Worm (Caenorhabditis elegans) whole organism, young adult: ENCODE results near the gene sel-11.

ENCODE experiments used
- D2030.7 ChIP-seq: fragments of 200-800 bp; sonication (Bioruptor generic); IDR thresholded peaks from 2 replicates; pipeline ENCODE4 v1.3.6; 2022; ENCODE audit warnings: missing genetic modification reagents, missing genetic modification characterization, missing compliant biosample characterization
- F22D6.2 ChIP-seq: sonication (generic microtip); optimal IDR thresholded peaks from 2 replicates; lab custom pipeline; 2016; ENCODE audit warnings: mild to moderate bottlenecking, missing genetic modification characterization, missing compliant biosample characterization
- F23B12.7 ChIP-seq: sonication (generic microtip); optimal IDR thresholded peaks from 2 replicates; lab custom pipeline; 2017; ENCODE audit warnings: missing genetic modification characterization, mild to moderate bottlenecking, missing compliant biosample characterization, antibody characterized with exemption, moderate library complexity; ENCODE audit not compliant: insufficient read depth
- F33H1.4 ChIP-seq: fragments of 200-800 bp; sonication (Bioruptor generic); IDR thresholded peaks from 2 replicates; pipeline ENCODE4 v1.3.6; 2022; ENCODE audit warnings: missing genetic modification reagents, missing genetic modification characterization, missing compliant biosample characterization
- F57A8.1 ChIP-seq: fragments of 200-800 bp; sonication (Bioruptor generic); optimal IDR thresholded peaks from 2 replicates; lab custom pipeline; 2018; ENCODE audit warnings: mild to moderate bottlenecking, missing genetic modification characterization, moderate library complexity, missing compliant biosample characterization
- T07F8.4 ChIP-seq: sonication (generic microtip); optimal IDR thresholded peaks from 2 replicates; lab custom pipeline; 2016; ENCODE audit warnings: mild to moderate bottlenecking, missing genetic modification characterization, moderate library complexity, missing compliant biosample characterization
- Y67H2A.10 ChIP-seq: fragments of 200-800 bp; sonication (Bioruptor generic); conservative IDR thresholded peaks from 2 replicates; pipeline ENCODE4 v1.3.6; 2022; ENCODE audit warnings: missing genetic modification reagents, missing genetic modification characterization, missing compliant biosample characterization
- atf-7 ChIP-seq: sonication (generic microtip); optimal IDR thresholded peaks from 2 replicates; lab custom pipeline; 2017; ENCODE audit warnings: mild to moderate bottlenecking, missing genetic modification characterization, missing compliant biosample characterization
- attf-6 ChIP-seq: fragments of 200-800 bp; sonication (Bioruptor generic); IDR thresholded peaks from 2 replicates; pipeline ENCODE4 v1.3.6; 2022; ENCODE audit warnings: missing genetic modification reagents, missing genetic modification characterization, missing compliant biosample characterization
- bed-1 ChIP-seq: fragments of 200-800 bp; sonication (Bioruptor generic); IDR thresholded peaks from 2 replicates; pipeline ENCODE4 v1.3.6; 2022; ENCODE audit warnings: missing genetic modification reagents, missing genetic modification characterization, missing compliant biosample characterization
- cebp-1 ChIP-seq, 2 experiments: fragments of 200-800 bp in 1 of 2; sonication (Bioruptor generic) in 1 of 2; sonication (generic microtip) in 1 of 2; IDR thresholded peaks in 1 of 2; optimal IDR thresholded peaks in 1 of 2; 2 replicates each; pipeline versions ENCODE4 v1.3.6 to Lab custom; 2017 to 2022; ENCODE audit warnings: missing compliant biosample characterization in 2 of 2, missing genetic modification characterization in 2 of 2, mild to moderate bottlenecking in 1 of 2, missing genetic modification reagents in 1 of 2, moderate library complexity in 1 of 2
- cebp-2 ChIP-seq: fragments of 200-800 bp; sonication (Bioruptor generic); IDR thresholded peaks from 2 replicates; pipeline ENCODE4 v1.3.6; 2022; ENCODE audit warnings: missing genetic modification characterization, missing compliant biosample characterization
- ceh-79 ChIP-seq: sonication (generic microtip); optimal IDR thresholded peaks from 2 replicates; lab custom pipeline; 2017; ENCODE audit warnings: mild to moderate bottlenecking, missing genetic modification characterization, missing compliant biosample characterization
- die-1 ChIP-seq: sonication (generic microtip); optimal IDR thresholded peaks from 2 replicates; lab custom pipeline; 2016; ENCODE audit warnings: missing genotype, mild to moderate bottlenecking, missing genetic modification characterization, missing compliant biosample characterization
- efl-1 ChIP-seq: fragments of 150-350 bp; optimal IDR thresholded peaks from 2 replicates; lab custom pipeline; 2014; ENCODE audit warnings: missing biosample characterization, missing genetic modification reagents, missing genetic modification characterization
- egl-44 ChIP-seq: fragments of 200-800 bp; sonication (Bioruptor generic); IDR thresholded peaks from 2 replicates; pipeline ENCODE4 v1.3.6; 2022; ENCODE audit warnings: missing genetic modification reagents, missing genetic modification characterization, missing compliant biosample characterization
- egrh-3 ChIP-seq: fragments of 200-800 bp; sonication (Bioruptor generic); IDR thresholded peaks from 2 replicates; pipeline ENCODE4 v1.3.6; 2022; ENCODE audit warnings: missing genetic modification reagents, missing genetic modification characterization, missing compliant biosample characterization
- hlh-26 ChIP-seq: fragments of 200-800 bp; sonication (Bioruptor generic); conservative IDR thresholded peaks from 2 replicates; pipeline ENCODE4 v1.3.6; 2022; ENCODE audit warnings: missing genetic modification reagents, missing genetic modification characterization, missing compliant biosample characterization
- hmg-1.2 ChIP-seq: fragments of 200-800 bp; sonication (Bioruptor generic); IDR thresholded peaks from 2 replicates; pipeline ENCODE4 v1.3.6; 2022; ENCODE audit warnings: missing genetic modification reagents, missing genetic modification characterization, missing compliant biosample characterization
- hrde-1 ChIP-seq: sonication (generic microtip); optimal IDR thresholded peaks from 2 replicates; lab custom pipeline; 2016; ENCODE audit warnings: missing genetic modification characterization, mild to moderate bottlenecking, missing compliant biosample characterization, moderate library complexity, missing genotype, missing genetic modification reagents, borderline replicate concordance
- hsf-1 ChIP-seq: fragments of 200-800 bp; sonication (Bioruptor generic); IDR thresholded peaks from 2 replicates; pipeline ENCODE4 v1.3.6; 2022; ENCODE audit warnings: missing genetic modification reagents, missing genetic modification characterization, missing compliant biosample characterization
- let-607 ChIP-seq, 2 experiments: fragments of 200-800 bp in 1 of 2; sonication (Bioruptor generic) in 1 of 2; sonication (generic microtip) in 1 of 2; optimal IDR thresholded peaks; 2 replicates each; lab custom pipeline; 2016 to 2018; ENCODE audit warnings: mild to moderate bottlenecking in 2 of 2, missing compliant biosample characterization in 2 of 2, missing genetic modification characterization in 2 of 2, moderate library complexity in 2 of 2, missing genotype in 1 of 2
- lin-26 ChIP-seq: fragments of 200-800 bp; sonication (Bioruptor generic); IDR thresholded peaks from 2 replicates; pipeline ENCODE4 v1.3.6; 2022; ENCODE audit warnings: missing genetic modification reagents, missing genetic modification characterization, missing compliant biosample characterization
- lin-40 ChIP-seq: sonication (generic microtip); optimal IDR thresholded peaks from 2 replicates; lab custom pipeline; 2016; ENCODE audit warnings: missing genetic modification characterization, mild to moderate bottlenecking, missing compliant biosample characterization, missing genotype, missing genetic modification reagents
- lin-54 ChIP-seq: fragments of 200-800 bp; sonication (Bioruptor generic); optimal IDR thresholded peaks from 2 replicates; lab custom pipeline; 2018; ENCODE audit warnings: mild to moderate bottlenecking, missing genetic modification characterization, missing compliant biosample characterization
- mcd-1 ChIP-seq: fragments of 200-800 bp; sonication (Bioruptor generic); IDR thresholded peaks from 2 replicates; pipeline ENCODE4 v1.3.6; 2022; ENCODE audit warnings: missing genetic modification reagents, missing genetic modification characterization, missing compliant biosample characterization
- mes-4 ChIP-seq: sonication (generic microtip); optimal IDR thresholded peaks from 2 replicates; lab custom pipeline; 2016; ENCODE audit warnings: missing genotype, missing genetic modification characterization, missing compliant biosample characterization
- nfya-2 ChIP-seq: fragments of 200-800 bp; sonication (Bioruptor generic); IDR thresholded peaks from 2 replicates; pipeline ENCODE4 v1.3.6; 2022; ENCODE audit warnings: missing genetic modification reagents, missing genetic modification characterization, missing compliant biosample characterization
- nhr-27 ChIP-seq: fragments of 200-800 bp; sonication (Bioruptor generic); optimal IDR thresholded peaks from 2 replicates; lab custom pipeline; 2018; ENCODE audit warnings: mild to moderate bottlenecking, missing genetic modification characterization, moderate library complexity, missing compliant biosample characterization
- nhr-90 ChIP-seq: sonication (generic microtip); optimal IDR thresholded peaks from 2 replicates; lab custom pipeline; 2016; ENCODE audit warnings: missing genotype, mild to moderate bottlenecking, missing genetic modification characterization, missing compliant biosample characterization
- rec-8 ChIP-seq, 2 experiments: sonication (generic microtip); optimal IDR thresholded peaks; 2 replicates each; lab custom pipeline; 2016; ENCODE audit warnings: mild to moderate bottlenecking in 2 of 2, missing genetic modification characterization in 2 of 2, missing genetic modification reagents in 2 of 2, missing genotype in 2 of 2, missing biosample characterization in 1 of 2, missing compliant biosample characterization in 1 of 2, moderate library complexity in 1 of 2
- sea-2 ChIP-seq: fragments of 200-800 bp; sonication (Bioruptor generic); IDR thresholded peaks from 2 replicates; pipeline ENCODE4 v1.3.6; 2022; ENCODE audit warnings: missing genetic modification characterization, missing compliant biosample characterization
- snpc-1.1 ChIP-seq: sonication (generic microtip); optimal IDR thresholded peaks from 2 replicates; lab custom pipeline; 2017; ENCODE audit warnings: missing genetic modification characterization, mild to moderate bottlenecking, missing compliant biosample characterization, antibody characterized with exemption, moderate library complexity, missing genotype, missing genetic modification reagents; ENCODE audit not compliant: insufficient read depth
- somi-1 ChIP-seq: fragments of 200-800 bp; sonication (Bioruptor generic); optimal IDR thresholded peaks from 2 replicates; lab custom pipeline; 2018; ENCODE audit warnings: mild to moderate bottlenecking, missing genetic modification characterization, missing compliant biosample characterization
- tbp1 ChIP-seq: fragments of 200-800 bp; sonication (Bioruptor generic); optimal IDR thresholded peaks from 2 replicates; lab custom pipeline; 2018; ENCODE audit warnings: mild to moderate bottlenecking, missing genetic modification characterization, missing compliant biosample characterization
- tlf-1 ChIP-seq: fragments of 200-800 bp; sonication (Bioruptor generic); optimal IDR thresholded peaks from 2 replicates; lab custom pipeline; 2018; ENCODE audit warnings: mild to moderate bottlenecking, missing genetic modification characterization, missing compliant biosample characterization
- unc-130 ChIP-seq: sonication (generic microtip); optimal IDR thresholded peaks from 2 replicates; lab custom pipeline; 2016; ENCODE audit warnings: missing genetic modification reagents, missing genetic modification characterization, missing compliant biosample characterization
- unc-62 ChIP-seq: fragments of 150-350 bp; optimal IDR thresholded peaks from 2 replicates; lab custom pipeline; 2014; ENCODE audit warnings: missing biosample characterization, missing genetic modification reagents, missing genetic modification characterization
- xnd-1 ChIP-seq: sonication (generic microtip); optimal IDR thresholded peaks from 2 replicates; lab custom pipeline; 2016; ENCODE audit warnings: missing genotype, missing genetic modification reagents, missing genetic modification characterization, missing compliant biosample characterization
- zfh-2 ChIP-seq: fragments of 200-800 bp; sonication (Bioruptor generic); conservative IDR thresholded peaks from 2 replicates; pipeline ENCODE4 v1.3.6; 2022; ENCODE audit warnings: missing genetic modification reagents, missing genetic modification characterization, missing compliant biosample characterization
- ztf-18 ChIP-seq: sonication (generic microtip); optimal IDR thresholded peaks from 2 replicates; lab custom pipeline; 2016; ENCODE audit warnings: missing genotype, mild to moderate bottlenecking, missing genetic modification characterization, missing compliant biosample characterization
- ztf-25 ChIP-seq: fragments of 200-800 bp; sonication (Bioruptor generic); IDR thresholded peaks from 2 replicates; pipeline ENCODE4 v1.3.6; 2022; ENCODE audit warnings: missing genetic modification reagents, missing genetic modification characterization, missing compliant biosample characterization
- ztf-26 ChIP-seq: sonication (generic microtip); optimal IDR thresholded peaks from 2 replicates; lab custom pipeline; 2017; ENCODE audit warnings: missing genetic modification characterization, missing compliant biosample characterization

The sel-11 gene

DNA sequence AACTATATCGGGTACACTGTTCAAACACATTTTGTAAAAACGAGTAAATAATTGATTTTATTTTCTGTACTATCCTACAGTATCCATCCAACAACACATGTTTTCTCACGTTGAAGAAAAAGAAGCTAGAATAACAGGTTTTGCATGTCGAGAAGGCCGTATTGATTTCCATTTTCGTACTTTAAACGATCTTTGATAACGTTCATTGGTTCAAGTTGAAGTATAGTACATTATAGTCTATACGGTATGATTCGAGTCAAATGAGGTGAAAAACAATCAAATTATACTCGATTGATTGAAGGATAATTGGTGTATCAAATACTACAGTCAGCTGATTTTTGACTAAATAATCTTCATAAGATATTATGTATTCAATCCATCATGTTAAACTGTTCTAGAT is 33.4 kb downstream of the sel-11 start:
- TF ChIP-seq mcd-1 (no peak), sea-2 (GFP tag; lab: Robert Waterston, UW) (no peak), attf-6 (no peak), hsf-1 (no peak)
- TF ChIP-seq, all 124 proteins: peak for 0

- TF ChIP-seq ztf-26 (peak; percentile 12), xnd-1 (no peak), hsf-1 (no peak), F23B12.7 (tag; lab: Kevin White, UChicago) (no peak), ztf-18 (no peak), hlh-26 (no peak), cebp-1 (GFP tag; IDR thresholded peaks at IDR 0.05; lab: Robert Waterston, UW) (no peak), cebp-1 (tag; optimal IDR thresholded peaks at IDR 0.05; lab: Kevin White, UChicago) (peak; percentile 39), lin-40 (tag; lab: Kevin White, UChicago) (peak; percentile 21), die-1 (tag; lab: Kevin White, UChicago) (no peak), mes-4 (tag; lab: Kevin White, UChicago) (no peak)
Measured at ce11 chrV:11801076-11801849, 34.1 kb downstream of the sel-11 start.

- TF ChIP-seq efl-1 (GFP tag; lab: Kevin White, UChicago) (no peak), tlf-1 (no peak), hmg-1.2 (no peak), let-607 (tag; optimal IDR thresholded peaks at IDR 0.05; lab: Kevin White, UChicago) (peak in 1 of 2 experiments; percentile 24), somi-1 (GFP tag; lab: Kevin White, UChicago) (peak; percentile 95), F33H1.4 (GFP tag; lab: Robert Waterston, UW) (no peak), unc-130 (no peak), T07F8.4 (tag; lab: Kevin White, UChicago) (no peak), unc-62 (GFP tag; lab: Kevin White, UChicago) (no peak), ztf-26 (peak; percentile 91), lin-54 (GFP tag; lab: Kevin White, UChicago) (no peak), egl-44 (GFP tag; lab: Robert Waterston, UW) (no peak), F57A8.1 (GFP tag; lab: Kevin White, UChicago) (no peak), Y67H2A.10 (GFP tag; lab: Robert Waterston, UW) (no peak), egrh-3 (GFP tag; lab: Robert Waterston, UW) (no peak), nhr-27 (no peak), nhr-90 (tag; lab: Kevin White, UChicago) (no peak), tbp1 (peak; percentile 15), nfya-2 (GFP tag; lab: Robert Waterston, UW) (no peak), bed-1 (no peak), F23B12.7 (tag; lab: Kevin White, UChicago) (no peak), hrde-1 (tag; lab: Kevin White, UChicago) (no peak), zfh-2 (GFP tag; lab: Robert Waterston, UW) (no peak), cebp-2 (GFP tag; lab: Robert Waterston, UW) (no peak), snpc-1.1 (tag; lab: Kevin White, UChicago) (no peak), atf-7 (peak; percentile 59), F22D6.2 (tag; lab: Kevin White, UChicago) (peak; percentile 4), rec-8 (tag; optimal IDR thresholded peaks at IDR 0.05; lab: Kevin White, UChicago) (no peak), ztf-25 (GFP tag; lab: Robert Waterston, UW) (no peak), lin-26 (GFP tag; lab: Robert Waterston, UW) (peak; percentile 58; the same call in 1 of the 2 replicates), cebp-1 (GFP tag; IDR thresholded peaks at IDR 0.05; lab: Robert Waterston, UW) (no peak), cebp-1 (tag; optimal IDR thresholded peaks at IDR 0.05; lab: Kevin White, UChicago) (peak; percentile 28), ceh-79 (tag; lab: Kevin White, UChicago) (no peak), D2030.7 (GFP tag; lab: Robert Waterston, UW) (no peak)
Measured at ce11 chrV:11802508-11802907, 35.4 kb downstream of the sel-11 start.
